Fruit fly (Drosophila melanogaster): ENCODE data around the gene hb.

hb gene

DNA sequence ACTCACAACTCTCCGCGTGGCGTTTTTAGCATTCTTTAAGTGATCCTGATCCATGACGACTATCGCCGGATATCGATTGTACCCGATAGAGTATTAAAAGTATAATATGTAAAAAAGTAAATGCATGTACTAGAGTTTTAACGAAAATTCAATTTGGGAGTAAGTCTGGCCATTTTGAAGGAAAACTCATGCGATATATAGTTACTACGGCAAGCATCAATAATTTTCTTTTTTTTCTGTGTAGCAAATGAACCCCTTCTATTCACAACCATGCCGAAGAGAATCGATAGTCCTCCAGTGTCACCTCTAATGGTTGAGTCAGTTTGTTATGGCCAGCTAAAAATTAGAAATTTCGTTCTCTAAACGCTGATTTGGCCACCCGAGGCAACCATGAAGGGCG lies 44.9 kb downstream of the hb start, which contains the start of the genes Sys1 and Dhod (continued):
- TF ChIP-seq dysf (GFP tag; IDR thresholded peaks at IDR 0.05), result peak; percentile 37; the same call in 1 of the 3 replicates
- peak; percentile 49 for TF ChIP-seq shn (GFP tag; optimal IDR thresholded peaks at IDR 0.05)
- peak; percentile 68; the same call in 2 of the 3 replicates for TF ChIP-seq CG17361 (GFP tag; IDR thresholded peaks at IDR 0.05)
- TF ChIP-seq Oaz (GFP tag; IDR thresholded peaks at IDR 0.05), result no peak
- TF ChIP-seq exex (tag; optimal IDR thresholded peaks at IDR 0.05), result peak; percentile 22
- TF ChIP-seq mirr (GFP tag; optimal IDR thresholded peaks at IDR 0.05), result no peak
- peak; percentile 71 for TF ChIP-seq CG2678 (tag; optimal IDR thresholded peaks at IDR 0.05)
- TF ChIP-seq Blimp-1 (GFP tag; optimal IDR thresholded peaks at IDR 0.05), result peak; percentile 35
- TF ChIP-seq dimm (GFP tag; IDR thresholded peaks at IDR 0.05), result no peak
- TF ChIP-seq CG7271 (tag; optimal IDR thresholded peaks at IDR 0.05), result peak; percentile 36
- no peak for TF ChIP-seq croc (GFP tag; conservative IDR thresholded peaks at IDR 0.05)
- peak; percentile 60 for TF ChIP-seq CG17829 (tag; optimal IDR thresholded peaks at IDR 0.05)
- no peak for TF ChIP-seq abd-A (tag; optimal IDR thresholded peaks at IDR 0.05)
- peak; percentile 41 for TF ChIP-seq ab (GFP tag; optimal IDR thresholded peaks at IDR 0.05)
- no peak for TF ChIP-seq Hey (tag; optimal IDR thresholded peaks at IDR 0.05)
- peak; percentile 69 for TF ChIP-seq Max (GFP tag; optimal IDR thresholded peaks at IDR 0.05)
- TF ChIP-seq oc (tag; optimal IDR thresholded peaks at IDR 0.05), result peak; percentile 18
- peak; percentile 65 for TF ChIP-seq Fer1 (GFP tag; optimal IDR thresholded peaks at IDR 0.05)
- peak; percentile 82 for TF ChIP-seq ems (GFP tag; optimal IDR thresholded peaks at IDR 0.05)
- TF ChIP-seq unpg (GFP tag; optimal IDR thresholded peaks at IDR 0.05), result peak; percentile 40
- peak; percentile 76 for TF ChIP-seq tgo (GFP tag; IDR thresholded peaks at IDR 0.05)
- TF ChIP-seq btn (GFP tag; optimal IDR thresholded peaks at IDR 0.05), result no peak
- no peak for TF ChIP-seq Tbp (GFP tag; optimal IDR thresholded peaks at IDR 0.05)
- no peak for TF ChIP-seq CG3726 (GFP tag; IDR thresholded peaks at IDR 0.05)
- TF ChIP-seq jumu (GFP tag; optimal IDR thresholded peaks at IDR 0.05), result peak; percentile 77
- no peak for TF ChIP-seq fd64A (GFP tag; optimal IDR thresholded peaks at IDR 0.05)
- no peak for TF ChIP-seq da (GFP tag; optimal IDR thresholded peaks at IDR 0.05)
- TF ChIP-seq CG7786 (GFP tag; optimal IDR thresholded peaks at IDR 0.05), result peak; percentile 77
- TF ChIP-seq vnd (GFP tag; IDR thresholded peaks at IDR 0.05; ENCODE audit: partially characterized antibody), result peak; percentile 85
- peak; percentile 61 to 75 for TF ChIP-seq Pdp1 (GFP tag; optimal IDR thresholded peaks at IDR 0.05)
- no peak for TF ChIP-seq aop (GFP tag; IDR thresholded peaks at IDR 0.05)
- no peak for TF ChIP-seq CG15011 (GFP tag; optimal IDR thresholded peaks at IDR 0.05)
- no peak for TF ChIP-seq pita (GFP tag; optimal IDR thresholded peaks at IDR 0.05)
- peak; percentile 60 for TF ChIP-seq Hmr (GFP tag; optimal IDR thresholded peaks at IDR 0.05)
- TF ChIP-seq CG3281 (GFP tag; optimal IDR thresholded peaks at IDR 0.05), result peak; percentile 55
- TF ChIP-seq nau (GFP tag; optimal IDR thresholded peaks at IDR 0.05), result no peak
- TF ChIP-seq inv (GFP tag; IDR thresholded peaks at IDR 0.05; ENCODE audit: partially characterized antibody), result peak; percentile 78
- TF ChIP-seq klu (GFP tag; IDR thresholded peaks at IDR 0.05), result peak; percentile 40; the same call in 1 of the 2 replicates
- peak; percentile 58 for TF ChIP-seq CG16863 (GFP tag; optimal IDR thresholded peaks at IDR 0.05)
- TF ChIP-seq al (GFP tag; IDR thresholded peaks at IDR 0.05), result peak; percentile 51
- TF ChIP-seq CG9932 (GFP tag; IDR thresholded peaks at IDR 0.05), result peak; percentile 85
- peak; percentile 68; the same call in 1 of the 2 replicates for TF ChIP-seq Ada2b (GFP tag; IDR thresholded peaks at IDR 0.05)
- TF ChIP-seq CG15479 (GFP tag; optimal IDR thresholded peaks at IDR 0.05), result no peak
- TF ChIP-seq CG8944 (GFP tag; optimal IDR thresholded peaks at IDR 0.05), result peak; percentile 62
- no peak for TF ChIP-seq bowl (GFP tag; IDR thresholded peaks at IDR 0.05)
- peak; percentile 86 for TF ChIP-seq CG4617 (GFP tag; optimal IDR thresholded peaks at IDR 0.05; ENCODE audit: borderline replicate concordance)
- no peak for TF ChIP-seq CG12299 (tag; optimal IDR thresholded peaks at IDR 0.05)
- TF ChIP-seq bigmax (GFP tag; optimal IDR thresholded peaks at IDR 0.05), result no peak
- no peak for TF ChIP-seq rib (GFP tag; IDR thresholded peaks at IDR 0.05)
- no peak for TF ChIP-seq Gsc (GFP tag; IDR thresholded peaks at IDR 0.05)
- peak; percentile 85 for TF ChIP-seq MBD-R2 (GFP tag; IDR thresholded peaks at IDR 0.05)

All from whole organism, embryonic.